Worm (Caenorhabditis elegans) whole organism, L2 larva: Measurements from ENCODE around the gene ufm-1.

Experiments
- F13H6.1 ChIP-seq: sonication (generic microtip); optimal IDR thresholded peaks from 2 replicates; lab custom pipeline; 2016; ENCODE audit warnings: missing genetic modification characterization, missing compliant biosample characterization
- Y55F3AM.14 ChIP-seq: fragments of 200-800 bp; sonication (Bioruptor generic); optimal IDR thresholded peaks from 2 replicates; lab custom pipeline; 2018; ENCODE audit warnings: mild to moderate bottlenecking, missing genetic modification characterization, missing compliant biosample characterization
- ceh-82 ChIP-seq: fragments of 150-350 bp; optimal IDR thresholded peaks from 2 replicates; lab custom pipeline; 2014; ENCODE audit warnings: missing biosample characterization, missing genetic modification characterization
- crh-2 ChIP-seq: sonication (generic microtip); optimal IDR thresholded peaks from 2 replicates; lab custom pipeline; 2017; ENCODE audit warnings: missing biosample characterization, missing genetic modification characterization
- lin-11 ChIP-seq: fragments of 150-350 bp; sonication (generic microtip); optimal IDR thresholded peaks from 2 replicates; lab custom pipeline; 2014; ENCODE audit warnings: missing biosample characterization, missing genetic modification characterization, inconsistent platforms, mixed read lengths
- lin-13 ChIP-seq: fragments of 150-350 bp; optimal IDR thresholded peaks from 2 replicates; lab custom pipeline; 2014; ENCODE audit warnings: missing biosample characterization, missing genetic modification reagents, missing genetic modification characterization
- nhr-11 ChIP-seq: fragments of 150-350 bp; optimal IDR thresholded peaks from 2 replicates; lab custom pipeline; 2014; ENCODE audit warnings: missing biosample characterization, missing genetic modification characterization
- nhr-77 ChIP-seq: fragments of 150-350 bp; optimal IDR thresholded peaks from 2 replicates; lab custom pipeline; 2014; ENCODE audit warnings: missing biosample characterization, missing genetic modification characterization
- skn-1 ChIP-seq: sonication (generic microtip); optimal IDR thresholded peaks from 2 replicates; lab custom pipeline; 2017; ENCODE audit warnings: missing biosample characterization, missing genetic modification characterization
- unc-62 ChIP-seq: fragments of 150-350 bp; optimal IDR thresholded peaks from 2 replicates; lab custom pipeline; 2014; ENCODE audit warnings: missing biosample characterization, missing genetic modification reagents, missing genetic modification characterization

DNA sequence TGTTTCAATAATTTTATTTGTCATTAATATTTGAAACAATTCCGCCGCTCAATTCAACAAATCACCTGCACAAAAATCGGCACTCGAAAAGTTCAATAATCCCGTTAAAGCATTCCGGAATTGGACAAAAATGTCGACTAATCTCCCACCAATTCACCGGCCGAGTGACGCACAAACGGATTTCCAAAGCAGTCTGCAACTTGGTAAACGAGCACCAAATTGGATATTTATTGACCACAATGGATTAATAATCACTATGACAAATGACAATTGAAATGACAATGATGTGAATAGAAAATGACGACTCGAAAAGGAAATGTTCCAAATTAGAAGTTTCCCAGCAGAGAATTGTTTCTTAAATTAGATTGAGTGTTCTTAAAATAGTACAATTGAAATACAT, 23.1 kb upstream of the ufm-1 start:
- TF ChIP-seq skn-1 (tag; lab: Kevin White, UChicago) (no peak), ceh-82 (tag; lab: Kevin White, UChicago) (no peak), nhr-77 (tag; lab: Kevin White, UChicago) (no peak), lin-13 (GFP tag; lab: Kevin White, UChicago) (no peak), lin-11 (no peak), Y55F3AM.14 (GFP tag; lab: Kevin White, UChicago) (no peak), F13H6.1 (tag; lab: Kevin White, UChicago) (no peak), unc-62 (GFP tag; lab: Kevin White, UChicago) (no peak), nhr-11 (tag; lab: Kevin White, UChicago) (no peak), crh-2 (tag; lab: Kevin White, UChicago) (no peak)
